Worm (Caenorhabditis elegans) whole organism, L4/young adult: ENCODE measurements around the gene ZK686.5.

Source experiments
- W03F9.2 ChIP-seq: fragments of 150-350 bp; optimal IDR thresholded peaks from 2 replicates; lab custom pipeline; 2014; ENCODE audit warnings: missing biosample characterization, missing genetic modification characterization
- dao-5 ChIP-seq: sonication (generic microtip); optimal IDR thresholded peaks from 2 replicates; lab custom pipeline; 2016; ENCODE audit warnings: missing genotype, missing genetic modification characterization, moderate library complexity, missing compliant biosample characterization
- him-1 ChIP-seq: sonication (generic microtip); optimal IDR thresholded peaks from 2 replicates; lab custom pipeline; 2016; ENCODE audit warnings: missing genotype, missing genetic modification reagents, missing genetic modification characterization, missing compliant biosample characterization

ZK686.5 gene

DNA sequence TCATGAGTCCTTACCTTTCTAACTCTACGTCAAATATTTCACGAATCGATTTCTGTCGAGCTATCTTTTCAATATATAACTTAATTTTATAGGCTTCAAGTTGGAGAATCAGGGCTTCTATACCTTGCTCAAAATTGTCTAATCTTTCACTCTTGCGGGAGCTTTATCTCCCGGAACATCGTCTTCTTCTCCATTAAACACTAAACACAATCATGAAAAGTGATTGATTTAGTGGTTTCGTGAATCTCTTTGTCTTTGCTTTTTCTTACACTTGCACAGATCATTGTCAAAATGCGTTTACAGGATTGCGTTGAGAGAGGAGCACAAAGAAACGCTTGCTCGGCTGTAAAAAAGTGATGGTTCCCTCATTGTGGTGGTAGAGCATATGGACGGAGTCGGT lies 21.1 kb upstream of the ZK686.5 start:
- TF ChIP-seq him-1 (no peak), W03F9.2 (tag; lab: Kevin White, UChicago) (no peak), dao-5 (no peak)

ce11 chrIII:7784201-7784600 lies 16.9 kb upstream of the ZK686.5 start:
- TF ChIP-seq W03F9.2 (tag; lab: Kevin White, UChicago) (no peak), dao-5 (no peak), him-1 (no peak)

ce11 chrIII:7783354-7783753 lies 16.0 kb upstream of the ZK686.5 start, which contains the start of gene mab-5:
TSS of gene mab-5 (minus strand) at chrIII:7783454.
- TF ChIP-seq dao-5: no peak
- no peak for TF ChIP-seq him-1
- TF ChIP-seq W03F9.2 (tag; lab: Kevin White, UChicago): no peak

- TF ChIP-seq him-1 (no peak), W03F9.2 (tag; lab: Kevin White, UChicago) (no peak), dao-5 (no peak)
Measured at ce11 chrIII:7780566-7781238, 13.4 kb upstream of the ZK686.5 start.

DNA sequence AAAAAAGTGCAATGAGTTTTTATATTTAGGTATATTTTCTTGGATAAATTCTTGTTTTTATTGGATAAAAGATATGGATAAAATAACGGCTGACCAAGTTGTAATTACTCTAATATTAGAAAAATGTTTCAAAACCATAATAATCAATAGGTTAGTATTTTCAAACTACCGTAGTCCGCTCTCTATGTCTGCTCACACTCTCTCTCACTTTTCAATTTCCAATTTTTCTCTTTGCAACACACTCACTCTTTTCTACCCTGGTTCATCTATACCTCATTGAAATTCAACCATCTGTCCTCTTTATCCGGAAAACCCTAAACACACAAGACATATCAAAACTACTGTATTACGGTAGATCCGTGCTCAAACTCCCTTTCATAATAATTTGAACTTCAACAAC lies 12.0 kb upstream of the ZK686.5 start:
- TF ChIP-seq him-1 (no peak), W03F9.2 (tag; lab: Kevin White, UChicago) (no peak)

ce11 chrIII:7778530-7778929 lies 11.2 kb upstream of the ZK686.5 start:
- TF ChIP-seq dao-5 (no peak), W03F9.2 (tag; lab: Kevin White, UChicago) (no peak), him-1 (no peak)

ce11 chrIII:7775983-7776440 lies 8.7 kb upstream of the ZK686.5 start, which contains the start of gene bath-15:
TSS of gene bath-15 (minus strand) at chrIII:7776033.
- no peak for TF ChIP-seq dao-5
- TF ChIP-seq him-1: no peak
- no peak for TF ChIP-seq W03F9.2 (tag; lab: Kevin White, UChicago)

DNA sequence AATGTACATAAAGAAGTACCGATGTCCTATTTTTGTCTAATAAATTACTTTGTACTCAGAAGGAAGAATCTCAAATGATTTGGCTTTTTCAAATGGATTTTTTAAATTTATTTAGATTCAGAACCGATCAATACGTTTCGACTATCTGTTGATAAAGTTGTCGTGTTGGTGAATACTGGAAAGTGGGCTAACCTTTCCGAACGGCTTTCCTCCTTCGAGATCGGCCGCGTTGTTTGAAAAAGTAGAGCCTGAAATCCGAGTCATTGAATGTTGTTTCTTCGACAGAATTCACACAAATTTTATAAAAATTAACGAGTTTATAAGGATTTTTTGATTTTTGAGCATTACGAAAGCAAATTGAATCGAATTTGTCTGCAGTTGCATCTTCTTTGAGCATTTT lies 6.5 kb upstream of the ZK686.5 start:
- TF ChIP-seq W03F9.2 (tag; lab: Kevin White, UChicago): no peak
- TF ChIP-seq him-1: no peak
- no peak for TF ChIP-seq dao-5

DNA sequence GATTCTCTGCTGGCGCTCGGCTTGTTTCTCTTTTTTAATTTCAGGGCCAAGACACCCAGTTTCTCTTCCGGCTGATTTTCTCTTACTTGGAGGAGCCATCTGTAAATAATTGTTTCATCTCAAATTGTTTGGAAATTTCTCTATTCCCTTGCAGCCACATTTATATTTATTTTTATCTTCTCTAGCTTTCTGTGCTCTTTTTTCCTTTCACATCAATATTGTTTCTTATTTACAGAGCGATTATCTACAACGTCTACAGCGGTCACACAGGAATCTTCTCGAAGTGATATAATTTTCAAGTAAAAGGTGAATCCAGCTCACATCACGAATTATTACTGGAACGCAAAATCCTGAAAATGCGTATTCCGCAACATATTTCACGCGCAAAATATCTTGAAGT lies 5.6 kb upstream of the ZK686.5 start, which contains the start of the genes ZK686.6 and ZK686.1:
Gene ZK686.6, minus strand, starts transcription at position 101 of the 400 bp plus-strand sequence.
Gene ZK686.1, plus strand, starts transcription at position 234 of the 400 bp plus-strand sequence.
- no peak for TF ChIP-seq W03F9.2 (tag; lab: Kevin White, UChicago)
- no peak for TF ChIP-seq him-1
- TF ChIP-seq dao-5: no peak

- peak; percentile 8 for TF ChIP-seq W03F9.2 (tag; lab: Kevin White, UChicago)
Measured at ce11 chrIII:7770986-7771385, 3.7 kb upstream of the ZK686.5 start.

ce11 chrIII:7769965-7770364 lies 2.6 kb upstream of the ZK686.5 start, which contains the start of gene snu-23:
TSS of gene snu-23 (minus strand) at chrIII:7770120.
- no peak for TF ChIP-seq dao-5
- TF ChIP-seq W03F9.2 (tag; lab: Kevin White, UChicago): no peak
- no peak for TF ChIP-seq him-1

DNA sequence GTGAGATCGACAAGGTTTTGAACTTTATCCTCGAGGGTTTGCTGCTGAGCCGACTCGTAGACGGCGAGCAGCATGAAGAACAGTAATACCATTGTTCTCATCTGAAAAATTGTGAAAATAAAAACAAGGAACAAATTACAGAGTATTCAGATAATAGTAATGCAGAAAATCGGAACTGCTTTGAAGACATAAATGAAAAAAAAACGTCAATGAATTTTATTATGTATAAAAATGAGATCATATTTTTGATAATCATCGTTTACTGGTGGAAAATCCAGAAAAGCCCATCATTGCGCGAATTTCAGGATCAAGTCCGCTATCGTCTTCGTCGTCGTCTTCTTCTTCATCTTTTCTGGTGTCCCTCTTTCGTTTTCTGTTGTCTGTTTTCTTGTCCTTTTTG lies 1.6 kb upstream of the ZK686.5 start, which contains the start of gene ZK686.3:
Gene ZK686.3, minus strand, starts transcription at position 101 of the 400 bp plus-strand sequence.
- no peak for TF ChIP-seq dao-5
- TF ChIP-seq him-1: no peak
- TF ChIP-seq W03F9.2 (tag; lab: Kevin White, UChicago): no peak

- TF ChIP-seq dao-5 (no peak), W03F9.2 (tag; lab: Kevin White, UChicago) (no peak), him-1 (no peak)
Measured at ce11 chrIII:7765974-7766373, 1.3 kb downstream of the ZK686.5 start, which contains the start of gene ZK686.2. TSS of gene ZK686.2 (minus strand) at chrIII:7766052.

- no peak for TF ChIP-seq W03F9.2 (tag; lab: Kevin White, UChicago)
- no peak for TF ChIP-seq dao-5
- no peak for TF ChIP-seq him-1
Measured at ce11 chrIII:7763503-7763902, 3.8 kb downstream of the ZK686.5 start, which contains the start of gene mtx-2. TSS of gene mtx-2 (minus strand) at chrIII:7763603.

ce11 chrIII:7762250-7762649 lies 5.1 kb downstream of the ZK686.5 start:
- TF ChIP-seq him-1: no peak
- no peak for TF ChIP-seq dao-5
- TF ChIP-seq W03F9.2 (tag; lab: Kevin White, UChicago): no peak
